Worm (Caenorhabditis elegans) whole organism, mixed stage, embryonic: Measurements from ENCODE around the gene yars-2.

Experiments
- blmp-1 ChIP-seq: fragments of 150-350 bp; optimal IDR thresholded peaks from 2 replicates; lab custom pipeline; 2014; ENCODE audit warnings: missing biosample characterization, missing genetic modification characterization
- cnd-1 ChIP-seq: fragments of 200-800 bp; sonication (Bioruptor generic); optimal IDR thresholded peaks from 2 replicates; lab custom pipeline; 2018; ENCODE audit warnings: mild to moderate bottlenecking, missing genetic modification characterization, missing compliant biosample characterization
- elt-3 ChIP-seq: fragments of 150-350 bp; optimal IDR thresholded peaks from 2 replicates; lab custom pipeline; 2014; ENCODE audit warnings: missing biosample characterization, missing genetic modification characterization
- lin-13 ChIP-seq: fragments of 150-350 bp; optimal IDR thresholded peaks from 2 replicates; lab custom pipeline; 2014; ENCODE audit warnings: missing biosample characterization, missing genetic modification characterization
- mep-1 ChIP-seq: fragments of 150-350 bp; optimal IDR thresholded peaks from 2 replicates; lab custom pipeline; 2017; ENCODE audit warnings: missing biosample characterization, missing genetic modification reagents, missing genetic modification characterization, inconsistent platforms
- nhr-12 ChIP-seq: fragments of 150-350 bp; optimal IDR thresholded peaks from 2 replicates; lab custom pipeline; 2014; ENCODE audit warnings: missing biosample characterization, missing genetic modification characterization
- nhr-237 ChIP-seq: fragments of 150-350 bp; optimal IDR thresholded peaks from 2 replicates; lab custom pipeline; 2014; ENCODE audit warnings: missing biosample characterization, missing genetic modification characterization
- nhr-76 ChIP-seq: sonication (generic microtip); optimal IDR thresholded peaks from 2 replicates; lab custom pipeline; 2017; ENCODE audit warnings: missing biosample characterization, missing genetic modification characterization
- pha-4 ChIP-seq: fragments of 150-350 bp; optimal IDR thresholded peaks from 2 replicates; lab custom pipeline; 2018; ENCODE audit warnings: missing biosample characterization, missing genetic modification reagents, missing genetic modification characterization
- snpc-4 ChIP-seq: fragments of 150-350 bp; optimal IDR thresholded peaks from 2 replicates; lab custom pipeline; 2014; ENCODE audit warnings: missing biosample characterization, missing genetic modification characterization
- sptf-1 ChIP-seq: sonication (generic microtip); optimal IDR thresholded peaks from 2 replicates; lab custom pipeline; 2017; ENCODE audit warnings: mild to moderate bottlenecking, missing genetic modification characterization, moderate library complexity, missing compliant biosample characterization
- unc-39 ChIP-seq: fragments of 150-350 bp; optimal IDR thresholded peaks from 2 replicates; lab custom pipeline; 2014; ENCODE audit warnings: missing biosample characterization, missing genetic modification characterization
- ztf-11 ChIP-seq: fragments of 150-350 bp; optimal IDR thresholded peaks from 2 replicates; lab custom pipeline; 2014; ENCODE audit warnings: missing biosample characterization, missing genetic modification characterization

ce11 chrIV:4755929-4756655, 43.7 kb upstream of the yars-2 start, which contains the start of the genes fbxb-77 and Y17G9B.11:
- TF ChIP-seq pha-4 (tag; lab: Kevin White, UChicago) (no peak), nhr-237 (no peak), elt-3 (tag; lab: Kevin White, UChicago) (no peak), lin-13 (tag; lab: Kevin White, UChicago) (no peak), nhr-76 (tag; lab: Kevin White, UChicago) (no peak), mep-1 (tag; lab: Kevin White, UChicago) (no peak), unc-39 (tag; lab: Kevin White, UChicago) (no peak), blmp-1 (tag; lab: Kevin White, UChicago) (no peak), sptf-1 (no peak), nhr-12 (tag; lab: Kevin White, UChicago) (no peak), snpc-4 (tag; lab: Kevin White, UChicago) (no peak), cnd-1 (tag; lab: Kevin White, UChicago) (peak; percentile 71), ztf-11 (tag; lab: Kevin White, UChicago) (no peak)
